Fruit fly (Drosophila melanogaster) whole organism, embryonic: ENCODE data around the gene CG42536.

Experiments used
- Ada2b ChIP-seq: fragments of 200-800 bp; sonication (Bioruptor generic); IDR thresholded peaks from 2 replicates; pipeline ENCODE4 v1.3.6; 2022; ENCODE audit warnings: missing biosample characterization, missing genetic modification characterization
- B-H1 ChIP-seq: fragments of 200-800 bp; sonication (Bioruptor generic); IDR thresholded peaks from 3 replicates; pipeline ENCODE4 v1.3.6; 2022; ENCODE audit warnings: missing biosample characterization, missing genetic modification characterization
- CG11085 ChIP-seq: fragments of 200-800 bp; sonication (Bioruptor generic); IDR thresholded peaks from 2 replicates; pipeline ENCODE4 v1.3.6; 2022; ENCODE audit warnings: missing biosample characterization, missing genetic modification characterization
- CG11504 ChIP-seq: fragments of 200-800 bp; sonication (Bioruptor generic); optimal IDR thresholded peaks from 3 replicates; lab custom pipeline; 2019; ENCODE audit warnings: missing biosample characterization, mild to moderate bottlenecking, missing genetic modification characterization, moderate library complexity
- CG12391 ChIP-seq: fragments of 200-800 bp; sonication (Bioruptor generic); optimal IDR thresholded peaks from 3 replicates; lab custom pipeline; 2018; ENCODE audit warnings: missing biosample characterization, mild to moderate bottlenecking, missing genetic modification characterization, moderate library complexity
- CG15514 ChIP-seq: fragments of 200-800 bp; sonication (Bioruptor generic); optimal IDR thresholded peaks from 3 replicates; lab custom pipeline; 2017; ENCODE audit warnings: missing biosample characterization, missing genetic modification characterization, mild to moderate bottlenecking, moderate library complexity, missing genetic modification reagents
- CG15696 ChIP-seq: fragments of 200-800 bp; sonication (Bioruptor generic); optimal IDR thresholded peaks from 2 replicates; lab custom pipeline; 2019; ENCODE audit warnings: missing biosample characterization, mild to moderate bottlenecking, missing genetic modification characterization, moderate library complexity
- CG17568 ChIP-seq: fragments of 200-800 bp; sonication (Bioruptor generic); optimal IDR thresholded peaks from 2 replicates; lab custom pipeline; 2018; ENCODE audit warnings: missing biosample characterization, mild to moderate bottlenecking, missing genetic modification characterization, moderate library complexity
- CG32532 ChIP-seq: fragments of 200-800 bp; sonication (Bioruptor generic); IDR thresholded peaks from 2 replicates; pipeline ENCODE4 v1.3.6; 2022; ENCODE audit warnings: missing biosample characterization, missing genetic modification characterization
- CG34376 ChIP-seq: fragments of 200-800 bp; sonication (Bioruptor generic); optimal IDR thresholded peaks from 2 replicates; lab custom pipeline; 2018; ENCODE audit warnings: missing biosample characterization, mild to moderate bottlenecking, missing genetic modification characterization
- CG4424 ChIP-seq: fragments of 200-800 bp; sonication (Bioruptor generic); optimal IDR thresholded peaks from 3 replicates; lab custom pipeline; 2016; ENCODE audit warnings: missing biosample characterization, missing genetic modification characterization
- CG6272 ChIP-seq: fragments of 200-800 bp; sonication (Bioruptor generic); IDR thresholded peaks from 2 replicates; pipeline ENCODE4 v1.3.6; 2022; ENCODE audit warnings: missing biosample characterization, missing genetic modification characterization
- CG7963 ChIP-seq: fragments of 200-800 bp; sonication (Bioruptor generic); IDR thresholded peaks from 3 replicates; pipeline ENCODE4 v1.3.6; 2022; ENCODE audit warnings: missing biosample characterization, missing genetic modification characterization; ENCODE audit not compliant: partially characterized antibody
- CG8290 ChIP-seq, 3 experiments: fragments of 200-800 bp; sonication (Bioruptor generic); optimal IDR thresholded peaks; 2 replicates each; lab custom pipeline; 2016 to 2019; ENCODE audit warnings: missing biosample characterization in 3 of 3, missing genetic modification characterization in 3 of 3, mild to moderate bottlenecking in 2 of 3, moderate library complexity in 1 of 3
- CG9727 ChIP-seq: fragments of 200-800 bp; sonication (Bioruptor generic); optimal IDR thresholded peaks from 3 replicates; lab custom pipeline; 2017; ENCODE audit warnings: missing biosample characterization, mild to moderate bottlenecking, missing genetic modification characterization
- CG9876 ChIP-seq: fragments of 200-800 bp; sonication (Bioruptor generic); optimal IDR thresholded peaks from 2 replicates; lab custom pipeline; 2016; ENCODE audit warnings: missing biosample characterization, missing genetic modification characterization
- CrebB ChIP-seq: fragments of 200-800 bp; sonication (Bioruptor generic); optimal IDR thresholded peaks from 3 replicates; lab custom pipeline; 2018; ENCODE audit warnings: missing biosample characterization, mild to moderate bottlenecking, missing genetic modification characterization
- D19B ChIP-seq: fragments of 200-800 bp; sonication (Bioruptor generic); optimal IDR thresholded peaks from 2 replicates; lab custom pipeline; 2017; ENCODE audit warnings: missing biosample characterization, mild to moderate bottlenecking, missing genetic modification characterization
- Dll ChIP-seq: fragments of 200-800 bp; sonication (Bioruptor generic); IDR thresholded peaks from 4 replicates; pipeline ENCODE4 v1.3.6; 2022; ENCODE audit warnings: missing biosample characterization, missing genetic modification characterization; ENCODE audit not compliant: partially characterized antibody
- Dp ChIP-seq: fragments of 200-800 bp; sonication (Bioruptor generic); optimal IDR thresholded peaks from 2 replicates; lab custom pipeline; 2018; ENCODE audit warnings: missing biosample characterization, mild to moderate bottlenecking, missing genetic modification characterization, moderate library complexity
- E2f1 ChIP-seq: fragments of 200-800 bp; sonication (Bioruptor generic); IDR thresholded peaks from 2 replicates; pipeline ENCODE4 v1.3.6; 2022; ENCODE audit warnings: missing biosample characterization, missing genetic modification characterization
- Eip74EF ChIP-seq, 2 experiments: fragments of 200-800 bp in 1 of 2; fragments of >200 bp in 1 of 2; sonication (Bioruptor generic) in 1 of 2; optimal IDR thresholded peaks; 2 replicates each; lab custom pipeline; 2017 to 2019; ENCODE audit warnings: missing biosample characterization in 2 of 2, missing genetic modification characterization in 2 of 2, mild to moderate bottlenecking in 1 of 2, moderate library complexity in 1 of 2
- Hmx ChIP-seq: fragments of 200-800 bp; sonication (Bioruptor generic); optimal IDR thresholded peaks from 2 replicates; lab custom pipeline; 2016; ENCODE audit warnings: missing biosample characterization, missing genetic modification characterization
- Hr3 ChIP-seq: fragments of 200-800 bp; sonication (Bioruptor generic); optimal IDR thresholded peaks from 3 replicates; lab custom pipeline; 2016; ENCODE audit warnings: missing biosample characterization, missing genetic modification characterization
- Lhr ChIP-seq: fragments of 200-800 bp; sonication (Bioruptor generic); optimal IDR thresholded peaks from 3 replicates; lab custom pipeline; 2017; ENCODE audit warnings: mild to moderate bottlenecking, missing biosample characterization, missing genetic modification reagents, missing genetic modification characterization
- Mrtf ChIP-seq: fragments of 200-800 bp; sonication (Bioruptor generic); IDR thresholded peaks from 3 replicates; pipeline ENCODE4 v1.3.6; 2022; ENCODE audit warnings: missing biosample characterization, missing genetic modification characterization
- Myb ChIP-seq: fragments of 200-800 bp; sonication (Bioruptor generic); optimal IDR thresholded peaks from 2 replicates; lab custom pipeline; 2016; ENCODE audit warnings: missing biosample characterization, missing genetic modification characterization
- PHDP ChIP-seq: fragments of 200-800 bp; sonication (Bioruptor generic); optimal IDR thresholded peaks from 3 replicates; lab custom pipeline; 2018; ENCODE audit warnings: missing biosample characterization, mild to moderate bottlenecking, missing genetic modification characterization, moderate library complexity
- Ptx1 ChIP-seq: fragments of 200-800 bp; sonication (Bioruptor generic); IDR thresholded peaks from 2 replicates; pipeline ENCODE4 v1.3.6; 2022; ENCODE audit warnings: missing biosample characterization, missing genetic modification characterization
- Sry-β ChIP-seq: fragments of 200-800 bp; sonication (Bioruptor generic); optimal IDR thresholded peaks from 2 replicates; lab custom pipeline; 2018; ENCODE audit warnings: missing biosample characterization, mild to moderate bottlenecking, missing genetic modification characterization, moderate library complexity
- Tbp ChIP-seq: fragments of >200 bp; optimal IDR thresholded peaks from 2 replicates; lab custom pipeline; 2018; ENCODE audit warnings: missing biosample characterization, missing genetic modification characterization
- ac ChIP-seq: fragments of 200-800 bp; sonication (Bioruptor generic); optimal IDR thresholded peaks from 3 replicates; lab custom pipeline; 2017; ENCODE audit warnings: missing biosample characterization, mild to moderate bottlenecking, missing genetic modification characterization
- ci ChIP-seq: fragments of 200-800 bp; sonication (Bioruptor generic); IDR thresholded peaks from 3 replicates; pipeline ENCODE4 v1.3.6; 2022; ENCODE audit warnings: missing biosample characterization, missing genetic modification characterization
- corto ChIP-seq: fragments of 200-800 bp; sonication (Bioruptor generic); optimal IDR thresholded peaks from 2 replicates; lab custom pipeline; 2016; ENCODE audit warnings: missing biosample characterization, mild to moderate bottlenecking, missing genetic modification characterization, moderate library complexity
- croc ChIP-seq: fragments of 200-800 bp; sonication (Bioruptor generic); conservative IDR thresholded peaks from 3 replicates; pipeline ENCODE4 v1.3.6; 2022; ENCODE audit warnings: missing biosample characterization, missing genetic modification characterization
- fu2 ChIP-seq: fragments of 200-800 bp; sonication (Bioruptor generic); optimal IDR thresholded peaks from 2 replicates; lab custom pipeline; 2016; ENCODE audit warnings: missing biosample characterization, missing genetic modification characterization
- hkb ChIP-seq, 2 experiments: fragments of 200-800 bp in 1 of 2; fragments of >200 bp in 1 of 2; sonication (Bioruptor generic) in 1 of 2; IDR thresholded peaks in 1 of 2; optimal IDR thresholded peaks in 1 of 2; 2 replicates each; pipeline versions ENCODE4 v1.3.6 to Lab custom; 2017 to 2022; ENCODE audit warnings: missing biosample characterization in 1 of 2, missing genetic modification characterization in 1 of 2
- ind ChIP-seq: fragments of 200-800 bp; sonication (Bioruptor generic); optimal IDR thresholded peaks from 3 replicates; lab custom pipeline; 2016; ENCODE audit warnings: missing biosample characterization, missing genetic modification characterization
- insv ChIP-seq, 2 experiments: fragments of 200-800 bp; sonication (Bioruptor generic); optimal IDR thresholded peaks; 3 replicates each; lab custom pipeline; 2016 to 2018; ENCODE audit warnings: missing biosample characterization in 2 of 2, missing genetic modification characterization in 2 of 2
- ken ChIP-seq: fragments of 200-800 bp; sonication (Bioruptor generic); IDR thresholded peaks from 3 replicates; pipeline ENCODE4 v1.3.6; 2022; ENCODE audit warnings: missing biosample characterization, missing genetic modification characterization
- lilli ChIP-seq: fragments of 200-800 bp; sonication (Bioruptor generic); optimal IDR thresholded peaks from 3 replicates; lab custom pipeline; 2016; ENCODE audit warnings: missing biosample characterization, missing genetic modification characterization
- luna ChIP-seq: fragments of 200-800 bp; sonication (Bioruptor generic); optimal IDR thresholded peaks from 2 replicates; lab custom pipeline; 2016; ENCODE audit warnings: missing biosample characterization, missing genetic modification characterization
- odd ChIP-seq: fragments of 200-800 bp; sonication (Bioruptor generic); optimal IDR thresholded peaks from 2 replicates; lab custom pipeline; 2017; ENCODE audit warnings: missing biosample characterization, mild to moderate bottlenecking, missing genetic modification characterization
- onecut ChIP-seq: fragments of 200-800 bp; sonication (Bioruptor generic); IDR thresholded peaks from 2 replicates; pipeline ENCODE4 v1.3.6; 2022; ENCODE audit warnings: missing biosample characterization, missing genetic modification characterization
- schlank ChIP-seq: fragments of 200-800 bp; sonication (Bioruptor generic); optimal IDR thresholded peaks from 2 replicates; lab custom pipeline; 2018; ENCODE audit warnings: missing biosample characterization, mild to moderate bottlenecking, missing genetic modification characterization
- sens-2 ChIP-seq: fragments of 200-800 bp; sonication (Bioruptor generic); IDR thresholded peaks from 2 replicates; pipeline ENCODE4 v1.3.6; 2022; ENCODE audit warnings: missing biosample characterization, missing genetic modification characterization
- stc ChIP-seq: fragments of 200-800 bp; sonication (Bioruptor generic); IDR thresholded peaks from 2 replicates; pipeline ENCODE4 v1.3.6; 2022; ENCODE audit warnings: missing biosample characterization, missing genetic modification characterization
- tx ChIP-seq: fragments of 200-800 bp; sonication (Bioruptor generic); optimal IDR thresholded peaks from 2 replicates; lab custom pipeline; 2016; ENCODE audit warnings: missing biosample characterization, missing genetic modification characterization

The CG42536 gene

DNA sequence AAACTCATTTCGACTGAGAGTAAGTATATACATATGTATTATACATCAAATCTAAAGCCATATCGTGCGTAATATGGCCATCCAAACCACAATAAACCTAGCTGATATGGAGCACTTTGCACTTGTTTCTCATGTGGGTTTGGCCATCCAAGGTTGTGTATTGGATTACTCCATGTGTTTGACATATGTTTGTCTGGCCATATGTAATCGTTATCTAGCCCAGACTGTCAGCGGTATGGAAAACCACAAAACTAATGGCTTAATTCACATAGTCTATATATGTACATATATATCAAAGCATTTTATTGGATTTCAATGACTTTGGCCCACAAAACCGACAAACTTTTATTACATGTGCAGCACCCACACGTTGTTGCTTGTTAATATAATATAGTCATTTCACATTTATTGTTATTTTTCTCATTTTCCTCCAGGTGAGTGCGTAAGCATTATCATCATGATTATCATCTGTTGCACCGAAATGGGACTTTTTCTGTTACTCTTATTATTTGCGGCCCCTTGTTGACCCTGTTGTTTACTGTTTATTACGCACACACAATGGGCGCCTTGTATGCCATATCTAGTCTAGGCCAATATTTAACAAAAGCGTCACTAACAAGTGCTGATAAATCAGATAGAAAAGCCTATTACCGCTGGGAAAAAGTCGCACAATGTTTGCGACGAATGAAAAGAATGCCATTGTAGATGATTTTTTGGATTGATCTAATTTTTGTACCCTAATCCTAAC is 26.8 kb upstream of the CG42536 start (continued):
- TF ChIP-seq Lhr (GFP tag; lab: Kevin White, UChicago) (peak; percentile 36), CG6272 (GFP tag; lab: Robert Waterston, UW) (no peak), ci (GFP tag; lab: Robert Waterston, UW) (peak; percentile 84), CG34376 (peak; percentile 56), CG12391 (peak; percentile 46), insv (GFP tag; optimal IDR thresholded peaks at IDR 0.05; lab: Kevin White, UChicago) (no peak), hkb (optimal IDR thresholded peaks at IDR 0.05; lab: Kevin White, UChicago) (no peak), hkb (GFP tag; IDR thresholded peaks at IDR 0.05; lab: Robert Waterston, UW) (peak; percentile 76), CG8290 (GFP tag; optimal IDR thresholded peaks at IDR 0.05; lab: Kevin White, UChicago) (peak; percentile 54), CG8290 (tag; optimal IDR thresholded peaks at IDR 0.05; lab: Kevin White, UChicago) (peak in 1 of 2 experiments; percentile 83), CG7963 (GFP tag; lab: Robert Waterston, UW) (no peak), CG15696 (tag; lab: Kevin White, UChicago) (peak; percentile 45), Myb (GFP tag; lab: Kevin White, UChicago) (peak; percentile 16), odd (GFP tag; lab: Kevin White, UChicago) (peak; percentile 70), ken (GFP tag; lab: Robert Waterston, UW) (no peak), corto (GFP tag; lab: Kevin White, UChicago) (no peak), Tbp (GFP tag; lab: Kevin White, UChicago) (no peak), CG32532 (peak; percentile 33; the same call in 1 of the 2 replicates), CG11085 (GFP tag; lab: Robert Waterston, UW) (no peak), CG9727 (GFP tag; lab: Kevin White, UChicago) (peak; percentile 70), Ada2b (peak; percentile 28; the same call in 1 of the 2 replicates), Eip74EF (GFP tag; optimal IDR thresholded peaks at IDR 0.05; lab: Kevin White, UChicago) (peak in 1 of 2 experiments; percentile 61), Dp (GFP tag; lab: Kevin White, UChicago) (no peak), B-H1 (GFP tag; lab: Robert Waterston, UW) (peak; percentile 37; the same call in 1 of the 3 replicates), ac (peak; percentile 46), Hmx (GFP tag; lab: Kevin White, UChicago) (no peak), D19B (peak; percentile 35), Mrtf (no peak), CG9876 (GFP tag; lab: Kevin White, UChicago) (peak; percentile 1), croc (GFP tag; lab: Robert Waterston, UW) (no peak), Dll (GFP tag; lab: Robert Waterston, UW) (no peak), E2f1 (0 out of 2 replicates have a peak, but pooled peaks have one; percentile 14), fu2 (GFP tag; lab: Kevin White, UChicago) (no peak), CG17568 (GFP tag; lab: Kevin White, UChicago) (peak; percentile 88), PHDP (peak; percentile 75), CG15514 (GFP tag; lab: Kevin White, UChicago) (peak; percentile 61), schlank (tag; lab: Kevin White, UChicago) (peak; percentile 78), tx (peak; percentile 23), CG4424 (GFP tag; lab: Kevin White, UChicago) (peak; percentile 60), Ptx1 (GFP tag; lab: Robert Waterston, UW) (0 out of 2 replicates have a peak, but pooled peaks have one; percentile 17), CG11504 (tag; lab: Kevin White, UChicago) (peak; percentile 65), luna (GFP tag; lab: Kevin White, UChicago) (no peak), CrebB (tag; lab: Kevin White, UChicago) (peak; percentile 85), sens-2 (GFP tag; lab: Robert Waterston, UW) (no peak), ind (GFP tag; lab: Kevin White, UChicago) (no peak), lilli (peak; percentile 34), Sry-β (GFP tag; lab: Kevin White, UChicago) (peak; percentile 26), stc (peak; percentile 51; the same call in 1 of the 2 replicates), Hr3 (peak; percentile 23), onecut (GFP tag; lab: Robert Waterston, UW) (peak; percentile 67)
